Worm (Caenorhabditis elegans) whole organism, L2 larva: Measurements from ENCODE around the gene W07G4.1.
A peak's percentile ranks its signal among the peaks of the same experiment; 100 is the strongest.

ENCODE experiments used
- C34F6.9 ChIP-seq: fragments of 150-350 bp; optimal IDR thresholded peaks from 2 replicates; lab custom pipeline; 2014; ENCODE audit warnings: missing biosample characterization, missing genetic modification characterization
- F13H6.1 ChIP-seq: sonication (generic microtip); optimal IDR thresholded peaks from 2 replicates; lab custom pipeline; 2016; ENCODE audit warnings: missing genetic modification characterization, missing compliant biosample characterization
- ZK546.5 ChIP-seq: sonication (generic microtip); optimal IDR thresholded peaks from 2 replicates; lab custom pipeline; 2017; ENCODE audit warnings: missing biosample characterization, missing genetic modification characterization
- aly-2 ChIP-seq: fragments of 150-350 bp; optimal IDR thresholded peaks from 2 replicates; lab custom pipeline; 2014; ENCODE audit warnings: missing biosample characterization, missing genetic modification characterization
- ama-1 ChIP-seq: fragments of 150-350 bp; optimal IDR thresholded peaks from 2 replicates; lab custom pipeline; 2018; ENCODE audit warnings: inconsistent platforms
- blmp-1 ChIP-seq: sonication (generic microtip); optimal IDR thresholded peaks from 2 replicates; lab custom pipeline; 2017; ENCODE audit warnings: missing genetic modification characterization, mild to moderate bottlenecking, missing compliant biosample characterization, antibody characterized with exemption, moderate library complexity; ENCODE audit not compliant: insufficient read depth
- ceh-16 ChIP-seq: fragments of 150-350 bp; optimal IDR thresholded peaks from 2 replicates; lab custom pipeline; 2014; ENCODE audit warnings: missing biosample characterization, missing genetic modification characterization
- ceh-82 ChIP-seq: fragments of 150-350 bp; optimal IDR thresholded peaks from 2 replicates; lab custom pipeline; 2014; ENCODE audit warnings: missing biosample characterization, missing genetic modification characterization
- dmd-4 ChIP-seq: sonication (generic microtip); optimal IDR thresholded peaks from 2 replicates; lab custom pipeline; 2017; ENCODE audit warnings: missing biosample characterization, missing genetic modification characterization
- elt-1 ChIP-seq: fragments of 150-350 bp; optimal IDR thresholded peaks from 2 replicates; lab custom pipeline; 2014; ENCODE audit warnings: missing biosample characterization, missing genetic modification characterization
- elt-3 ChIP-seq: sonication (generic microtip); optimal IDR thresholded peaks from 2 replicates; lab custom pipeline; 2017; ENCODE audit warnings: missing biosample characterization, missing genetic modification characterization
- fos-1 ChIP-seq: fragments of 150-350 bp; optimal IDR thresholded peaks from 2 replicates; lab custom pipeline; 2014; ENCODE audit warnings: missing biosample characterization, missing genetic modification characterization
- lin-11 ChIP-seq: fragments of 150-350 bp; sonication (generic microtip); optimal IDR thresholded peaks from 2 replicates; lab custom pipeline; 2014; ENCODE audit warnings: missing biosample characterization, missing genetic modification characterization, inconsistent platforms, mixed read lengths
- lin-13 ChIP-seq: fragments of 150-350 bp; optimal IDR thresholded peaks from 2 replicates; lab custom pipeline; 2014; ENCODE audit warnings: missing biosample characterization, missing genetic modification reagents, missing genetic modification characterization
- lin-39 ChIP-seq: fragments of 150-350 bp; optimal IDR thresholded peaks from 2 replicates; lab custom pipeline; 2014; ENCODE audit warnings: missing biosample characterization, missing genetic modification reagents, missing genetic modification characterization
- lsy-2 ChIP-seq, 2 experiments: fragments of 150-350 bp in 1 of 2; sonication (generic microtip) in 1 of 2; optimal IDR thresholded peaks; 2 replicates each; lab custom pipeline; 2014 to 2017; ENCODE audit warnings: missing biosample characterization in 2 of 2, missing genetic modification characterization in 2 of 2
- mab-5 ChIP-seq: fragments of 150-350 bp; optimal IDR thresholded peaks from 2 replicates; lab custom pipeline; 2014; ENCODE audit warnings: missing biosample characterization, missing genetic modification characterization
- mbf-1 ChIP-seq: sonication (generic microtip); optimal IDR thresholded peaks from 2 replicates; lab custom pipeline; 2017; ENCODE audit warnings: missing biosample characterization, missing genetic modification characterization
- mdl-1 ChIP-seq, 2 experiments: fragments of 150-350 bp in 1 of 2; sonication (generic microtip) in 1 of 2; optimal IDR thresholded peaks; 2 replicates each; lab custom pipeline; 2017; ENCODE audit warnings: missing biosample characterization in 2 of 2, missing genetic modification characterization in 2 of 2
- nhr-10 ChIP-seq: sonication (generic microtip); optimal IDR thresholded peaks from 2 replicates; lab custom pipeline; 2017; ENCODE audit warnings: missing biosample characterization, missing genetic modification characterization
- nhr-12 ChIP-seq: fragments of 150-350 bp; optimal IDR thresholded peaks from 2 replicates; lab custom pipeline; 2014; ENCODE audit warnings: missing biosample characterization, missing genetic modification characterization
- nhr-129 ChIP-seq: fragments of 150-350 bp; optimal IDR thresholded peaks from 2 replicates; lab custom pipeline; 2014; ENCODE audit warnings: missing biosample characterization, missing genetic modification characterization
- nhr-21 ChIP-seq: fragments of 150-350 bp; optimal IDR thresholded peaks from 2 replicates; lab custom pipeline; 2014; ENCODE audit warnings: missing biosample characterization, missing genetic modification characterization
- nhr-23 ChIP-seq: fragments of 150-350 bp; optimal IDR thresholded peaks from 2 replicates; lab custom pipeline; 2014; ENCODE audit warnings: missing biosample characterization, missing genetic modification reagents, missing genetic modification characterization
- nhr-237 ChIP-seq: fragments of 150-350 bp; optimal IDR thresholded peaks from 2 replicates; lab custom pipeline; 2014; ENCODE audit warnings: missing biosample characterization, missing genetic modification characterization
- nhr-25 ChIP-seq: fragments of 150-350 bp; sonication (generic microtip); optimal IDR thresholded peaks from 3 replicates; lab custom pipeline; 2014; ENCODE audit warnings: missing biosample characterization, missing genetic modification characterization
- nhr-6 ChIP-seq: fragments of 150-350 bp; optimal IDR thresholded peaks from 2 replicates; lab custom pipeline; 2014; ENCODE audit warnings: missing biosample characterization, missing genetic modification characterization
- nhr-77 ChIP-seq: fragments of 150-350 bp; optimal IDR thresholded peaks from 2 replicates; lab custom pipeline; 2014; ENCODE audit warnings: missing biosample characterization, missing genetic modification characterization
- peb-1 ChIP-seq: fragments of 150-350 bp; optimal IDR thresholded peaks from 2 replicates; lab custom pipeline; 2014; ENCODE audit warnings: missing biosample characterization, missing genetic modification characterization
- sem-4 ChIP-seq: fragments of 150-350 bp; optimal IDR thresholded peaks from 2 replicates; lab custom pipeline; 2014; ENCODE audit warnings: missing biosample characterization, missing genetic modification reagents, missing genetic modification characterization
- skn-1 ChIP-seq: sonication (generic microtip); optimal IDR thresholded peaks from 2 replicates; lab custom pipeline; 2017; ENCODE audit warnings: missing biosample characterization, missing genetic modification characterization
- sma-9 ChIP-seq, 2 experiments: fragments of 150-350 bp in 1 of 2; sonication (generic microtip) in 1 of 2; optimal IDR thresholded peaks; 2 replicates each; lab custom pipeline; 2014 to 2016; ENCODE audit warnings: missing genetic modification characterization in 2 of 2, mild to moderate bottlenecking in 1 of 2, missing biosample characterization in 1 of 2, missing compliant biosample characterization in 1 of 2, missing genetic modification reagents in 1 of 2, moderate library complexity in 1 of 2
- snpc-4 ChIP-seq: fragments of 150-350 bp; optimal IDR thresholded peaks from 2 replicates; lab custom pipeline; 2014; ENCODE audit warnings: missing biosample characterization, missing genetic modification characterization
- unc-39 ChIP-seq: fragments of 150-350 bp; optimal IDR thresholded peaks from 2 replicates; lab custom pipeline; 2014; ENCODE audit warnings: missing biosample characterization, missing genetic modification characterization
- unc-55 ChIP-seq: fragments of 150-350 bp; sonication (generic microtip); optimal IDR thresholded peaks from 3 replicates; lab custom pipeline; 2014; ENCODE audit warnings: missing biosample characterization, missing genetic modification reagents, missing genetic modification characterization
- unc-62 ChIP-seq: fragments of 150-350 bp; optimal IDR thresholded peaks from 2 replicates; lab custom pipeline; 2014; ENCODE audit warnings: missing biosample characterization, missing genetic modification reagents, missing genetic modification characterization
- zag-1 ChIP-seq: fragments of 150-350 bp; optimal IDR thresholded peaks from 2 replicates; lab custom pipeline; 2014; ENCODE audit warnings: missing biosample characterization, missing genetic modification characterization
- ztf-1 ChIP-seq: fragments of 200-800 bp; sonication (Bioruptor generic); conservative IDR thresholded peaks from 2 replicates; pipeline ENCODE4 v1.3.6; 2022; ENCODE audit warnings: missing genetic modification characterization, missing compliant biosample characterization
- ztf-11 ChIP-seq: sonication (generic microtip); optimal IDR thresholded peaks from 2 replicates; lab custom pipeline; 2017; ENCODE audit warnings: missing biosample characterization, missing genetic modification characterization
- ztf-4 ChIP-seq: fragments of 150-350 bp; optimal IDR thresholded peaks from 2 replicates; lab custom pipeline; 2014; ENCODE audit warnings: missing biosample characterization, missing genetic modification characterization

W07G4.1 gene

ce11 chrV:13003378-13003777 is 29.9 kb upstream of the W07G4.1 start (continued):
- no peak for TF ChIP-seq nhr-6
- no peak for TF ChIP-seq blmp-1
- no peak for TF ChIP-seq nhr-23
- TF ChIP-seq unc-39 (tag; lab: Kevin White, UChicago) = no peak
- TF ChIP-seq snpc-4 = peak; percentile 6
- TF ChIP-seq sma-9 (GFP tag; optimal IDR thresholded peaks at IDR 0.05; lab: Kevin White, UChicago) = peak; percentile 74
- TF ChIP-seq sma-9 (tag; optimal IDR thresholded peaks at IDR 0.05; lab: Kevin White, UChicago) = no peak
- TF ChIP-seq dmd-4 (tag; lab: Kevin White, UChicago) = no peak
- no peak for TF ChIP-seq aly-2 (tag; lab: Kevin White, UChicago)
- peak; percentile 46 for TF ChIP-seq nhr-25 (tag; lab: Kevin White, UChicago)
- TF ChIP-seq ztf-4 (tag; lab: Kevin White, UChicago) = no peak
- no peak for TF ChIP-seq peb-1
- TF ChIP-seq mbf-1 (tag; lab: Kevin White, UChicago) = no peak
- no peak for TF ChIP-seq lin-13 (GFP tag; lab: Kevin White, UChicago)
- TF ChIP-seq ceh-16 = peak; percentile 44
- peak; percentile 67 for TF ChIP-seq unc-55 (GFP tag; lab: Kevin White, UChicago)

DNA sequence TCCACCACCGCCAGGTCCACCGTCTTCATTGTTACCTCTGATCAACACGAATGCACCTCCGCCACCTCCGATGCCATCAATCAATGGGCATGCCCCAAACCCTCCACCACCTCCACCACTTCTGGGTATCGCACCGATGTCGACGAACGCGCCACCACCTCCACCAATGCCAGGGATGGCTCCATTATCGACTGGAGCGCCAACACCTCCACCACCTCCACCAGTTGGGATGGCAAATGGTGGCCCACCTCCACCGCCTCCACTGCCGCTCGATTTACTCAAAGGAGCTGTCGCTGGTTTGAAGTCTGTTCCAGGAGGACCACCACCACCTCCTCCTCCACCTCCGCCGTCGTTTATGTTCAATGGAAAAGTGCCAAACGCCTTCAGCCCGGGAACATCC is 28.9 kb upstream of the W07G4.1 start:
- TF ChIP-seq sem-4 (tag; lab: Kevin White, UChicago) (no peak), elt-1 (tag; lab: Kevin White, UChicago) (no peak)

DNA sequence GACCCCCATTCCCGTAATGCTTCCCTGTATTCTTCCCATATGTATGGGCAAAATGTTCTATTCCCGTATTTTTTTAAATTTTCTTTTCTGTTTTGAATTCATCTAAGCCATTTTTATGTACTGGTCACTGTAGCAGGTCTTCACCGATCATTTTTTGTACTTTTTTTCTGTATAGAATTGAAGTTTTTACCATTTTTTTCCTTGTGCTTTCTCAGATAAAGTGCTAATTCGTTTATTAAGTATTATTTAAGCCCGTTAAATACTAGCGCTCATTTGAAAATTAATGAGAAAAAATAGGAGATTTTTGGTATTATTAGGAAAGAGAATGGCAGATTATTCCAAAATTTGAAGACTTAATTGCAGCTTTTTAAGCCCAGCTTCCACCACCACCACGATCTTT is 26.6 kb upstream of the W07G4.1 start:
- no peak for TF ChIP-seq unc-62 (GFP tag; lab: Kevin White, UChicago)

DNA sequence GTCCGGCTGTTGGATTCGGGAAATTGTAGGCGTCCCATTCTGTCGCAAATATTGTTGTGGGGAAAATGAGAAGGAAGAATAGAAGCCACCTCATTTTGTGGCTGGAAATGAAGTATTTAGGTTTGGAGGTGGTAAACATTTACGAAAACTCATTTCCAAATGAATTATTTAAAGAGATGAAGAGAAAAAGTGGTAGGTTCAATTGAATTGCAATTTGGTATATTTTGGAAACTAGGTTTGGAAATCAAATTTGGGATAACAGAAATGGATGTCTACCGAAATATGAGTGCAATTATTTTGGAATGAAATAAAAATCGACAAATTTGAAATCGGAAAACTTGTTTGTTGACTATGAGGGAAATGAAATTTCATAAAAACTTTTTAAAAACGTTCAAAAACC is 24.5 kb upstream of the W07G4.1 start, which contains the start of gene F15B9.10:
TSS of gene F15B9.10 (minus strand) at position 101 of the 400 bp plus-strand sequence.
- TF ChIP-seq mbf-1 (tag; lab: Kevin White, UChicago) = no peak
- TF ChIP-seq skn-1 (tag; lab: Kevin White, UChicago) = no peak
- no peak for TF ChIP-seq peb-1
- TF ChIP-seq ztf-11 (tag; lab: Kevin White, UChicago) = no peak
- no peak for TF ChIP-seq nhr-21 (tag; lab: Kevin White, UChicago)
- TF ChIP-seq mab-5 (tag; lab: Kevin White, UChicago) = no peak
- TF ChIP-seq elt-1 (tag; lab: Kevin White, UChicago) = no peak
- no peak for TF ChIP-seq lin-13 (GFP tag; lab: Kevin White, UChicago)
- TF ChIP-seq ceh-82 (tag; lab: Kevin White, UChicago) = no peak
- TF ChIP-seq C34F6.9 (tag; lab: Kevin White, UChicago) = no peak
- no peak for TF ChIP-seq elt-3 (tag; lab: Kevin White, UChicago)
- no peak for TF ChIP-seq snpc-4
- TF ChIP-seq nhr-237 = no peak
- TF ChIP-seq ama-1 (lab: Kevin White, UChicago) = no peak
- no peak for TF ChIP-seq ZK546.5 (tag; lab: Kevin White, UChicago)
- no peak for TF ChIP-seq nhr-12
- TF ChIP-seq nhr-6 = no peak
- TF ChIP-seq nhr-10 (tag; lab: Kevin White, UChicago) = no peak
- no peak for TF ChIP-seq lsy-2 (tag; optimal IDR thresholded peaks at IDR 0.05; lab: Kevin White, UChicago)
- no peak for TF ChIP-seq unc-39 (tag; lab: Kevin White, UChicago)

- TF ChIP-seq nhr-25 (tag; lab: Kevin White, UChicago) = no peak
- no peak for TF ChIP-seq mdl-1 (tag; optimal IDR thresholded peaks at IDR 0.05; lab: Kevin White, UChicago)
- TF ChIP-seq ztf-1 = no peak
- TF ChIP-seq ceh-16 = no peak
- no peak for TF ChIP-seq zag-1 (tag; lab: Kevin White, UChicago)
- TF ChIP-seq ama-1 (lab: Kevin White, UChicago) = no peak
- TF ChIP-seq aly-2 (tag; lab: Kevin White, UChicago) = no peak
- TF ChIP-seq nhr-10 (tag; lab: Kevin White, UChicago) = no peak
- TF ChIP-seq nhr-129 (tag; lab: Kevin White, UChicago) = no peak
- TF ChIP-seq fos-1 (tag; lab: Kevin White, UChicago) = no peak
- TF ChIP-seq F13H6.1 (tag; lab: Kevin White, UChicago) = no peak
- TF ChIP-seq lsy-2 (tag; optimal IDR thresholded peaks at IDR 0.05; lab: Kevin White, UChicago) = no peak
- no peak for TF ChIP-seq lin-39
- TF ChIP-seq nhr-77 (tag; lab: Kevin White, UChicago) = no peak
- TF ChIP-seq lin-11 (tag; lab: Kevin White, UChicago) = no peak
- TF ChIP-seq snpc-4 = no peak
- no peak for TF ChIP-seq nhr-23
Observed at ce11 chrV:13009271-13009670, 24.1 kb upstream of the W07G4.1 start.
